Fruit fly (Drosophila melanogaster) whole organism, adult: Measurements from ENCODE around the gene CG46467.

Source experiments
- CG14711 ChIP-seq: fragments of 200-800 bp; sonication (Bioruptor generic); optimal IDR thresholded peaks from 2 replicates; lab custom pipeline; 2018; ENCODE audit warnings: missing biosample characterization, mild to moderate bottlenecking, missing genetic modification characterization, moderate library complexity
- CG33017 ChIP-seq: fragments of 200-800 bp; sonication (Bioruptor generic); optimal IDR thresholded peaks from 2 replicates; lab custom pipeline; 2018; ENCODE audit warnings: missing biosample characterization, mild to moderate bottlenecking, missing genetic modification characterization, moderate library complexity
- cic ChIP-seq: fragments of 200-800 bp; sonication (Bioruptor generic); optimal IDR thresholded peaks from 2 replicates; lab custom pipeline; 2017; ENCODE audit warnings: missing biosample characterization, mild to moderate bottlenecking, missing genetic modification characterization, moderate library complexity
- ovo ChIP-seq: fragments of 200-800 bp; sonication (Bioruptor generic); optimal IDR thresholded peaks from 2 replicates; lab custom pipeline; 2016; ENCODE audit warnings: missing biosample characterization, missing genetic modification characterization

DNA sequence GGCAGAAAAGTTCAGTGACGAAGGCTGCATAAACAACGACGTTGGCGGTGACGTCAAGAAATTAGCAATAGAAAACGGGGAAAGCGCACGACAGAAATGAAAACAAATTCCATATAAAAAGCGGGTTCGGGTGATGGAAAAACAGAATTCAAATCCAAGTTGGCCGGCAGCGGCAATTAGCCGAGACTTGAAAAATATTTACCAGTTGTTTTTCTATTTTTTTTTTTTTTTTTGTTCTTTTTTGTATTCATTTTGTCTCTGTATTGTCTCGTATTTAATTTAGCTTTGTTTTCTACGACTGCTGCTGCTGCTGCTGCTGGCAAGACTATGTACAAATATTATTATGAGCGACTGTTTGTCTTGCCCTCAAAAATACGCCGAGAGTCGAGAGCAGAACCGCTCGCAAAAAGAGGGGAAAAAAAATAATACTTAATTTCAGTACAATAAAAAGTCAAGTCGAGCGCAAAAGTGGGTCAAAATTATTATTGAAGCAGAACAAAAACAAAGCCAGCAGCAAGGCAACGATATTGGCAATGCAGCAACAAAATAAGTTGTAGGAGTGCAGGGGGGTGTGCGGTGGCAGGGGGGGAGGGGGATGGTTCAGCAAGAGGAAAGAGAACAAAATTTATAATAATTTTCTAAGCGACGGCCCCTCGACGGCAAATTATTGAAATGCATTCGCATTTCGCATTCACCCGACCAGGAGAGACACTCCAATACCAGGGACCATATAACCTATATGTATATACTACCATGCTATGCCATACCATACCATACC, 59.7 kb downstream of the CG46467 start:
- TF ChIP-seq cic (GFP tag; lab: Kevin White, UChicago) (no peak), ovo (no peak), CG14711 (tag; lab: Kevin White, UChicago) (no peak), CG33017 (tag; lab: Kevin White, UChicago) (no peak)
